Fruit fly (Drosophila melanogaster): ENCODE data around the gene Aps.

DNA sequence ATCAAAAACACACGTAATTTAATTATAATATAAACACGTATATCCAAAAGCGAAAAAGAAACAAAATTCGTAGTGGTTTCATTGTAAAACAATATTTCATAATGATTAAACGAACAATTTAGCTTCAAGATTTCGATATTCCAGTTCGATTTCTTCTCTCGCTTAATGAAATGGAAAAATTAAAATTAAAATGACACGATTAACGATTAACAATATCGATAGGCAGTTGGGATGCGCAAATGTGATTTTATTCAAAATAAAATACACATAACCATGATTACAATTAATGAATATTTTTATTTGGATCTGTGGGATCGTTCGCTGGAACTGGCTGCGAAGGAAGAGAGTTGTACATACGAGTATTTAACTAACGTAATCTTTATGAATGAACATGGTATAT is 22.9 kb downstream of the Aps start:
- no peak for TF ChIP-seq EcR (GFP tag; optimal IDR thresholded peaks at IDR 0.05)
- no peak for TF ChIP-seq fd96Ca (GFP tag; IDR thresholded peaks at IDR 0.05)
- TF ChIP-seq CG12605 (GFP tag; IDR thresholded peaks at IDR 0.05) = no peak
- TF ChIP-seq CG8301 (tag; optimal IDR thresholded peaks at IDR 0.05) = no peak
- no peak for TF ChIP-seq Snoo (tag; optimal IDR thresholded peaks at IDR 0.05)
- TF ChIP-seq CG4496 (GFP tag; IDR thresholded peaks at IDR 0.05) = no peak
- no peak for TF ChIP-seq CG9948 (tag; optimal IDR thresholded peaks at IDR 0.05)
- TF ChIP-seq CG34367 (tag; optimal IDR thresholded peaks at IDR 0.05) = no peak

Data from whole organism, pupa.